Fruit fly (Drosophila melanogaster) whole organism, pupa: ENCODE measurements around the gene Serinc.

ENCODE experiments used
- CG10348 ChIP-seq: fragments of 200-800 bp; sonication (Bioruptor generic); IDR thresholded peaks from 2 replicates; pipeline ENCODE4 v1.3.6; 2022; ENCODE audit warnings: missing biosample characterization, missing genetic modification characterization
- CG12605 ChIP-seq: fragments of 200-800 bp; sonication (Bioruptor generic); IDR thresholded peaks from 2 replicates; pipeline ENCODE4 v1.3.6; 2022; ENCODE audit warnings: missing biosample characterization, missing genetic modification characterization
- CG13204 ChIP-seq: fragments of 200-800 bp; sonication (Bioruptor generic); optimal IDR thresholded peaks from 2 replicates; lab custom pipeline; 2018; ENCODE audit warnings: missing biosample characterization, mild to moderate bottlenecking, missing genetic modification characterization, moderate library complexity
- CG14655 ChIP-seq: fragments of 200-800 bp; sonication (Bioruptor generic); optimal IDR thresholded peaks from 3 replicates; lab custom pipeline; 2017; ENCODE audit warnings: mild to moderate bottlenecking, missing biosample characterization, missing genetic modification reagents, missing genetic modification characterization
- CG15710 ChIP-seq: fragments of 200-800 bp; sonication (Bioruptor generic); optimal IDR thresholded peaks from 2 replicates; lab custom pipeline; 2018; ENCODE audit warnings: missing biosample characterization, mild to moderate bottlenecking, missing genetic modification characterization, moderate library complexity
- CG17806 ChIP-seq: fragments of 200-800 bp; sonication (Bioruptor generic); optimal IDR thresholded peaks from 2 replicates; lab custom pipeline; 2018; ENCODE audit warnings: missing biosample characterization, mild to moderate bottlenecking, missing genetic modification characterization, moderate library complexity
- CG32121 ChIP-seq: fragments of 200-800 bp; sonication (Bioruptor generic); IDR thresholded peaks from 2 replicates; pipeline ENCODE4 v1.3.6; 2022; ENCODE audit warnings: missing biosample characterization, missing genetic modification characterization
- CG34367 ChIP-seq: fragments of 200-800 bp; sonication (Bioruptor generic); optimal IDR thresholded peaks from 2 replicates; lab custom pipeline; 2018; ENCODE audit warnings: missing biosample characterization, mild to moderate bottlenecking, missing genetic modification characterization
- CG4496 ChIP-seq: fragments of 200-800 bp; sonication (Bioruptor generic); IDR thresholded peaks from 3 replicates; pipeline ENCODE4 v1.3.6; 2022; ENCODE audit warnings: missing biosample characterization, missing genetic modification characterization
- CG8159 ChIP-seq: fragments of 200-800 bp; sonication (Bioruptor generic); optimal IDR thresholded peaks from 3 replicates; lab custom pipeline; 2018; ENCODE audit warnings: missing biosample characterization, mild to moderate bottlenecking, missing genetic modification characterization, moderate library complexity
- CG8301 ChIP-seq: fragments of 200-800 bp; sonication (Bioruptor generic); optimal IDR thresholded peaks from 2 replicates; lab custom pipeline; 2018; ENCODE audit warnings: missing biosample characterization, mild to moderate bottlenecking, missing genetic modification characterization
- CG9948 ChIP-seq: fragments of 200-800 bp; sonication (Bioruptor generic); optimal IDR thresholded peaks from 2 replicates; lab custom pipeline; 2018; ENCODE audit warnings: missing biosample characterization, mild to moderate bottlenecking, missing genetic modification characterization, moderate library complexity
- D1 ChIP-seq: fragments of 200-800 bp; sonication (Bioruptor generic); optimal IDR thresholded peaks from 2 replicates; lab custom pipeline; 2018; ENCODE audit warnings: missing biosample characterization, mild to moderate bottlenecking, missing genetic modification characterization, moderate library complexity
- EcR ChIP-seq: fragments of 200-800 bp; sonication (Bioruptor generic); optimal IDR thresholded peaks from 3 replicates; lab custom pipeline; 2019; ENCODE audit warnings: missing biosample characterization, missing genetic modification characterization, mild to moderate bottlenecking, moderate library complexity, missing genetic modification reagents
- Ets98B ChIP-seq: fragments of 200-800 bp; sonication (Bioruptor generic); IDR thresholded peaks from 2 replicates; pipeline ENCODE4 v1.3.6; 2022; ENCODE audit warnings: missing biosample characterization, missing genetic modification characterization
- Pif1A ChIP-seq: fragments of 200-800 bp; sonication (Bioruptor generic); optimal IDR thresholded peaks from 3 replicates; lab custom pipeline; 2016; ENCODE audit warnings: missing biosample characterization, missing genetic modification characterization
- Pif1B ChIP-seq: fragments of 200-800 bp; sonication (Bioruptor generic); optimal IDR thresholded peaks from 3 replicates; lab custom pipeline; 2016; ENCODE audit warnings: missing biosample characterization, missing genetic modification characterization
- Snoo ChIP-seq: fragments of 200-800 bp; sonication (Bioruptor generic); optimal IDR thresholded peaks from 3 replicates; lab custom pipeline; 2017; ENCODE audit warnings: missing biosample characterization, mild to moderate bottlenecking, missing genetic modification characterization, inconsistent platforms
- fd96Ca ChIP-seq: fragments of 200-800 bp; sonication (Bioruptor generic); IDR thresholded peaks from 3 replicates; pipeline ENCODE4 v1.3.6; 2022; ENCODE audit warnings: missing biosample characterization, missing genetic modification characterization
- gl ChIP-seq: fragments of 200-800 bp; sonication (Bioruptor generic); optimal IDR thresholded peaks from 2 replicates; lab custom pipeline; 2018; ENCODE audit warnings: missing biosample characterization, mild to moderate bottlenecking, missing genetic modification characterization
- rn ChIP-seq: fragments of 200-800 bp; sonication (Bioruptor generic); IDR thresholded peaks from 2 replicates; pipeline ENCODE4 v1.3.6; 2022; ENCODE audit warnings: missing biosample characterization, missing genetic modification characterization

Serinc gene

DNA sequence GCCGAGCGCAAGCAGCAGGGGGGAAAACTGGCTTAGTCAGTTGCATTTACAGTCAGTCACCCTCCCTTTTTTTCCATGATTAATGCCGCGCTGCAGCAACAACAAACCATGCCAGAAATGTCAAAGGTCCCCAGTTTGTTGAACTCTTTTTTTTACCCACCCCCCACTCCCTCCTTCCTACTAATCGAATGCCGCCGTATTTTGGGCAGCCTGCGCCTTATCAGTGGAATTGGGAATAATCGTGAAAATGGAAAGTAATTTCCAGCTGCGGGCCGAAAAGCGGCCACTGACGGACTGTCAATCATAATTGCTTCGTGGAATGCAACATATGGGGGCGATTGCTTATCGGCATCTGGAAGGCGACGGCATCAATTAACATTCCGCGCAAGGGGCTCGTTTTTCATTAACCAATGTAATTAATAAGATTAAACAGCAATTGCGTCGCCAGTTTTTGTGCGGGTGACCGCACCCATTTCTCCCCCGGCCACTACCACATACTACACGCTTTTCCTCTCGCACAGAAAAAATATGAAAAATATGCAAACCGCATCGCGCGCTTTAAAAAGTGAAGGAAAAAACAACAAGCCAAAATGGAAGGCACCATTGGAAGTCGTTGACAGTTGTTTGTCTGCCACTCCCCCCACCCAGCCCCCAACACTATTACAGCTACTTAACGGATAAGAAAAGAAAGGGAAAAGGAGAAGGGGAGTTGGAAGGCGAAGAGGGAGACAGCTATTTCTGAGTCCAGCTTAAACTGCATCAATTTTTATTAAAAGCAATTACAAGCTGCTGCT, 2.9 kb upstream of the Serinc start:
- TF ChIP-seq Snoo (tag; lab: Kevin White, UChicago) (no peak), EcR (GFP tag; lab: Kevin White, UChicago) (peak; percentile 90), D1 (tag; lab: Kevin White, UChicago) (peak; percentile 18)

DNA sequence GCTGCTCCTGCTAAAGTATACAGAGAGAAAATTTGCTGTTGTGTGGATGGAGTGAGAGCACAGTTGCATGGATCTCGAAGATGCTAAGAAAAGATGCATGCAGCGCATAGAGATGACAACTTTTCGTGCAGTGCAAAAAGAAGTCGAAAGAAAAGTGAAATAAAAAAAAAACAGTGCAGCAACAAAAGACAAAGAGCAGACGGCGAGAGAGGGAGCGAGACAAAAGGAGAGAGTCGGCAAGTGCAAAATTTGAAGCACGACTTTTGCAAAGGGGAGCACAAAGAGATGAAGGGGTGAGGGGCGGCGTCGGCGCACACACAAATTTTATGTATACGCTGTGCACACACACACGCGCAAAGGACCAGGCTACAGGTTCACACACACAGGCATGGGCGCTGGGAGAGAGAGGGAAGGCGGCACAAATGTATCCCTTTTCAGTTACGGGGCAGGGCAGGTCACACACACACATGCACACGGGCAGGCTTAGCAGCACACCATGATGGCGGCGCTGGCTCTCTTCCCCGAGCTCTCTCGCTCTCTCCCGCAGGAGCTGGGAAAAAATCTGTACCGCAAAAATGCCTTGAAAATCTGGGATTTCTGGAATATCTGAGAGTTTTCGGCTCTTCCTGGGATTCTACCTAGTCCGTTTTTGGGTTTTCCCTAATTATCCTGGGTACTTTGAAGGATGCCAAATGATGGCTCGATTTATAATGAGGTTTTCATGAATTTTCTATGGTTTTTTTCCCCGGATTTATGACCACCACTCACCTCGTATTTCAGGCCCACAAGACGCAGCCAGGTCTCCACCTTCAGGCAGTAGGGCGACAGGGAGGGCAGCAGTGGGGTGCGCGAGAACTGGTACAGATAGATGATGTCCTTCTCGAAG, 2.0 kb upstream of the Serinc start:
- TF ChIP-seq CG15710 (tag; lab: Kevin White, UChicago), result peak; percentile 85
- TF ChIP-seq CG34367 (tag; lab: Kevin White, UChicago), result peak; percentile 80
- TF ChIP-seq EcR (GFP tag; lab: Kevin White, UChicago), result peak; percentile 78
- peak; percentile 68 for TF ChIP-seq CG13204 (GFP tag; lab: Kevin White, UChicago)
- TF ChIP-seq D1 (tag; lab: Kevin White, UChicago), result no peak
- TF ChIP-seq CG9948 (tag; lab: Kevin White, UChicago), result peak; percentile 72
- peak; percentile 88 for TF ChIP-seq CG17806
- peak; percentile 86 for TF ChIP-seq Ets98B (GFP tag; lab: Robert Waterston, UW)
- peak; percentile 83 for TF ChIP-seq CG8159 (tag; lab: Kevin White, UChicago)
- peak; percentile 75 for TF ChIP-seq gl
- 0 out of 2 replicates have a peak, but pooled peaks have one; percentile 16 for TF ChIP-seq CG10348 (GFP tag; lab: Robert Waterston, UW)
- peak; percentile 94 for TF ChIP-seq Pif1A
- TF ChIP-seq CG8301 (tag; lab: Kevin White, UChicago), result peak; percentile 81
- TF ChIP-seq CG14655 (GFP tag; lab: Kevin White, UChicago), result peak; percentile 87
- TF ChIP-seq rn (GFP tag; lab: Robert Waterston, UW), result peak; percentile 45; the same call in 1 of the 2 replicates
- TF ChIP-seq Pif1B, result peak; percentile 89
- peak; percentile 64 for TF ChIP-seq CG32121 (GFP tag; lab: Robert Waterston, UW)
- 0 out of 2 replicates have a peak, but pooled peaks have one; percentile 43 for TF ChIP-seq CG12605 (GFP tag; lab: Robert Waterston, UW)
- TF ChIP-seq fd96Ca, result peak; percentile 81; the same call in 2 of the 3 replicates
- peak; percentile 75 for TF ChIP-seq Snoo (tag; lab: Kevin White, UChicago)
- peak; percentile 84 for TF ChIP-seq CG4496 (GFP tag; lab: Robert Waterston, UW)

DNA sequence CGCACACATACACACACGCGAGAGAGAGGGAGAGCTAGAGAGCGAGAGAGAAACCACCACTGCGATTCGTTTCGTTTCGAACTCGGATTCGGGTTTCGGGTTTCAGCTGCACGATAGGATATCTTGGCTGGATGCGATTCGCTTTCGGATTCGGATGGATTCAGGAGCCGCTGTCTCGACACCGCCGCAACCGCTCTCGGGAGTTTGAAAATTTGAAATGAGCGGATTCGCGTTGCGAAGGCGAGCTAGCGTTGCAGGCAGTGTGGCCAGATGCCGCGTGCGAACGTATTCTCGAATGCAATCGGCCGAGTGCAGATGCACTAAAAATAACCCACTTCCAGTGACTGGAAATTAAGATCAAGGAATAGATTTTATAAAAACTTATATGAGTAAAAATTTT, 956 bp upstream of the Serinc start, which contains the start of gene fax:
Gene fax, minus strand, starts transcription at position 263 of the 400 bp plus-strand sequence.
- TF ChIP-seq Snoo (tag; lab: Kevin White, UChicago) (peak; percentile 50), CG12605 (GFP tag; lab: Robert Waterston, UW) (0 out of 2 replicates have a peak, but pooled peaks have one; percentile 52), CG4496 (GFP tag; lab: Robert Waterston, UW) (peak; percentile 56), rn (GFP tag; lab: Robert Waterston, UW) (no peak), Pif1A (no peak), Pif1B (peak; percentile 59), Ets98B (GFP tag; lab: Robert Waterston, UW) (peak; percentile 62; the same call in 1 of the 2 replicates), fd96Ca (0 out of 3 replicates have a peak, but pooled peaks have one; percentile 9), CG15710 (tag; lab: Kevin White, UChicago) (no peak), gl (peak; percentile 22), EcR (GFP tag; lab: Kevin White, UChicago) (peak; percentile 75), CG34367 (tag; lab: Kevin White, UChicago) (peak; percentile 54), CG32121 (GFP tag; lab: Robert Waterston, UW) (peak; percentile 49; the same call in 1 of the 2 replicates), CG8159 (tag; lab: Kevin White, UChicago) (peak; percentile 38)

DNA sequence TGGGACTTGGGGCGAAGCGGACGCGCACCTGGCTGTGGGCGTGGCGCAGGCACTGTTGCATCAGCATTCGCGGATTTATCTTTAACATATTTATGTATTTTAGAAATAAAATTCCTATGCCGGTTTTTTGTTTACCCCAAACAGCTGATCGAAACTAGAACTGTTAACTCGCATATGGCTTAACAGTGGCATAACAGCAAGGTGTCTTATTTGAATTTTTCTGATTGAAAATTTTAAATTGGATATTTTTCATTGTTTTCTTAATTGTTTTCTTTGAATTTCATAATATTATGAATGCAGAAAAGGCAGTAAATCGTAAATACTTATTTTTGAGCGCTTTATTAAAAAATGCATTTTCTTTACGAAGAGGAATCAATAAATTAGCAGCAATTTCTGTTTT, 4.5 kb downstream of the Serinc start, which contains the start of gene GluRS-m:
Gene GluRS-m, minus strand, starts transcription at position 154 of the 400 bp plus-strand sequence.
- TF ChIP-seq CG8159 (tag; lab: Kevin White, UChicago), result no peak

DNA sequence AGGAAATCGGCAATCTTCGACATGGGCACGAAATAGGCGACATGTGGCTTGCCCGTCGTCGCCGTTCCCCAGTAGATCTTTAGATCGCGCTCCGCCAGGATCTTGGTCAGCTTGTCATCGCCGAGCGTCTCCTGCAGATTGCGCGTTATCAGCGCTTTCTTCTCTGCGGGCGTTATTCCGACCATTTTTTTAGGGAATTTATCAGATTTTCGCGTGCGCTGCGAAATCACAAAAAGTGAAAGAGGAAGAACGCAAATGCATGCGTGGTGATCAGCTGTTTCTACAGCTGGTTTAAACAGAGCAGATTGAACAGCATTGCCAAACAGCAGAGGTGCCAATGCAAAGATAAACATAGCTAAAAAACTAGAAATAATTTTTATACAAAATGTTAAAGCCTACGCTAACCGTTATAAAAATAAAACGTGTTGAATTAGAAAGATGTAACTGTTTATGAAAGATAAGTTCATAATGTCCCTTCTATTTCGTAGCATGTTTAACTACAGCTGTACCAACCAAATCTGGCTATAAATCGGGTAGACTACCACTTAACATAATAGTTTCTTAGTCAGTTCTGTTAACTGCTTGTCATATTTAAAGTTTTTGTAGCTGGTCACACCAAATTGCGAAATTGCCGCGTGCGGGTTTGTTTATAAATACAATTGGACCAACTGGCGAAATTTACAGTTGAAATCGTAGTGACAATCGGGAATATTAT, 6.7 kb downstream of the Serinc start, which contains the start of the genes TyrRS and CG33158:
Gene TyrRS, minus strand, starts transcription at position 244 of the 715 bp plus-strand sequence.
Gene CG33158, plus strand, starts transcription at position 539 of the 715 bp plus-strand sequence.
- TF ChIP-seq CG10348 (GFP tag; lab: Robert Waterston, UW) (no peak), rn (GFP tag; lab: Robert Waterston, UW) (no peak), CG14655 (GFP tag; lab: Kevin White, UChicago) (no peak), CG17806 (no peak), CG12605 (GFP tag; lab: Robert Waterston, UW) (no peak), CG13204 (GFP tag; lab: Kevin White, UChicago) (no peak), Ets98B (GFP tag; lab: Robert Waterston, UW) (no peak), gl (no peak), Pif1A (no peak), Snoo (tag; lab: Kevin White, UChicago) (no peak), EcR (GFP tag; lab: Kevin White, UChicago) (no peak), CG8301 (tag; lab: Kevin White, UChicago) (no peak), CG15710 (tag; lab: Kevin White, UChicago) (no peak), CG9948 (tag; lab: Kevin White, UChicago) (no peak), CG4496 (GFP tag; lab: Robert Waterston, UW) (no peak), D1 (tag; lab: Kevin White, UChicago) (no peak), fd96Ca (no peak), Pif1B (no peak), CG32121 (GFP tag; lab: Robert Waterston, UW) (no peak)
